Fruit fly (Drosophila melanogaster) whole organism, embryonic: ENCODE data around the gene mei-P26.

Experiments used
- Atf-2 ChIP-seq: fragments of 200-800 bp; sonication (Bioruptor generic); optimal IDR thresholded peaks from 2 replicates; lab custom pipeline; 2016; ENCODE audit warnings: missing biosample characterization, missing genetic modification characterization
- Atf6 ChIP-seq: fragments of 200-800 bp; sonication (Bioruptor generic); IDR thresholded peaks from 2 replicates; pipeline ENCODE4 v1.3.6; 2022; ENCODE audit warnings: missing biosample characterization, missing genetic modification characterization
- CG11504 ChIP-seq: fragments of 200-800 bp; sonication (Bioruptor generic); optimal IDR thresholded peaks from 3 replicates; lab custom pipeline; 2019; ENCODE audit warnings: missing biosample characterization, mild to moderate bottlenecking, missing genetic modification characterization, moderate library complexity
- CG11695 ChIP-seq: fragments of 200-800 bp; sonication (Bioruptor generic); IDR thresholded peaks from 3 replicates; pipeline ENCODE4 v1.3.6; 2022; ENCODE audit warnings: missing biosample characterization, missing genetic modification characterization
- CG12071 ChIP-seq: fragments of 200-800 bp; sonication (Bioruptor generic); optimal IDR thresholded peaks from 3 replicates; lab custom pipeline; 2018; ENCODE audit warnings: missing biosample characterization, mild to moderate bottlenecking, missing genetic modification characterization
- CG13287 ChIP-seq: fragments of 200-800 bp; sonication (Bioruptor generic); IDR thresholded peaks from 2 replicates; pipeline ENCODE4 v1.3.6; 2022; ENCODE audit warnings: missing biosample characterization, missing genetic modification characterization; ENCODE audit not compliant: partially characterized antibody
- CG1529 ChIP-seq: fragments of 200-800 bp; sonication (Bioruptor generic); optimal IDR thresholded peaks from 3 replicates; lab custom pipeline; 2018; ENCODE audit warnings: missing biosample characterization, missing genetic modification characterization
- CG15601 ChIP-seq: fragments of 200-800 bp; sonication (Bioruptor generic); optimal IDR thresholded peaks from 3 replicates; lab custom pipeline; 2019; ENCODE audit warnings: missing biosample characterization, mild to moderate bottlenecking, missing genetic modification characterization, moderate library complexity
- CG16863 ChIP-seq: fragments of 200-800 bp; sonication (Bioruptor generic); optimal IDR thresholded peaks from 3 replicates; lab custom pipeline; 2016; ENCODE audit warnings: missing biosample characterization, missing genetic modification characterization
- CG17361 ChIP-seq: fragments of 200-800 bp; sonication (Bioruptor generic); IDR thresholded peaks from 3 replicates; pipeline ENCODE4 v1.3.6; 2022; ENCODE audit warnings: missing biosample characterization, missing genetic modification characterization
- CG17912 ChIP-seq: fragments of 200-800 bp; sonication (Bioruptor generic); optimal IDR thresholded peaks from 2 replicates; lab custom pipeline; 2018; ENCODE audit warnings: missing biosample characterization, mild to moderate bottlenecking, missing genetic modification characterization
- CG1792 ChIP-seq: fragments of 200-800 bp; sonication (Bioruptor generic); optimal IDR thresholded peaks from 2 replicates; lab custom pipeline; 2016; ENCODE audit warnings: missing biosample characterization, missing genetic modification characterization
- CG1832 ChIP-seq: fragments of 200-800 bp; sonication (Bioruptor generic); optimal IDR thresholded peaks from 2 replicates; lab custom pipeline; 2017; ENCODE audit warnings: missing biosample characterization, mild to moderate bottlenecking, missing genetic modification characterization, inconsistent platforms
- CG31224 ChIP-seq: fragments of 200-800 bp; sonication (Bioruptor generic); IDR thresholded peaks from 2 replicates; pipeline ENCODE4 v1.3.6; 2022; ENCODE audit warnings: missing biosample characterization, missing genetic modification characterization
- CG3281 ChIP-seq: fragments of 200-800 bp; sonication (Bioruptor generic); optimal IDR thresholded peaks from 3 replicates; lab custom pipeline; 2017; ENCODE audit warnings: missing biosample characterization, mild to moderate bottlenecking, missing genetic modification characterization
- D ChIP-seq, 2 experiments: fragments of 200-800 bp in 1 of 2; fragments of >200 bp in 1 of 2; sonication (Bioruptor generic) in 1 of 2; optimal IDR thresholded peaks; 2 replicates in 1 of 2; 3 replicates in 1 of 2; lab custom pipeline; 2017; ENCODE audit warnings: mild to moderate bottlenecking in 1 of 2, missing biosample characterization in 1 of 2, missing genetic modification characterization in 1 of 2, missing genetic modification reagents in 1 of 2
- Dek ChIP-seq: fragments of 200-800 bp; sonication (Bioruptor generic); optimal IDR thresholded peaks from 3 replicates; lab custom pipeline; 2019; ENCODE audit warnings: missing biosample characterization, mild to moderate bottlenecking, missing genetic modification characterization, moderate library complexity
- Eip74EF ChIP-seq, 2 experiments: fragments of 200-800 bp in 1 of 2; fragments of >200 bp in 1 of 2; sonication (Bioruptor generic) in 1 of 2; optimal IDR thresholded peaks; 2 replicates each; lab custom pipeline; 2017 to 2019; ENCODE audit warnings: missing biosample characterization in 2 of 2, missing genetic modification characterization in 2 of 2, mild to moderate bottlenecking in 1 of 2, moderate library complexity in 1 of 2
- Elba2 ChIP-seq: fragments of 200-800 bp; sonication (Bioruptor generic); optimal IDR thresholded peaks from 3 replicates; lab custom pipeline; 2016; ENCODE audit warnings: missing biosample characterization, missing genetic modification characterization
- Gug ChIP-seq: fragments of 200-800 bp; sonication (Bioruptor generic); IDR thresholded peaks from 4 replicates; pipeline ENCODE4 v1.3.6; 2022; ENCODE audit warnings: missing biosample characterization, missing genetic modification characterization
- HmgD ChIP-seq: fragments of 200-800 bp; sonication (Bioruptor generic); optimal IDR thresholded peaks from 3 replicates; lab custom pipeline; 2016; ENCODE audit warnings: missing biosample characterization, missing genetic modification characterization
- HmgZ ChIP-seq: fragments of 200-800 bp; sonication (Bioruptor generic); optimal IDR thresholded peaks from 2 replicates; lab custom pipeline; 2018; ENCODE audit warnings: missing biosample characterization, mild to moderate bottlenecking, missing genetic modification characterization
- Hr78 ChIP-seq, 2 experiments: fragments of 200-800 bp in 1 of 2; fragments of >200 bp in 1 of 2; sonication (Bioruptor generic) in 1 of 2; optimal IDR thresholded peaks; 2 replicates each; lab custom pipeline; 2017 to 2019; ENCODE audit warnings: missing biosample characterization in 2 of 2, missing genetic modification characterization in 2 of 2, mild to moderate bottlenecking in 1 of 2, moderate library complexity in 1 of 2
- MTF-1 ChIP-seq: fragments of 200-800 bp; sonication (Bioruptor generic); optimal IDR thresholded peaks from 2 replicates; lab custom pipeline; 2018; ENCODE audit warnings: missing biosample characterization, mild to moderate bottlenecking, missing genetic modification characterization, borderline replicate concordance
- Nf-YC ChIP-seq: fragments of 200-800 bp; optimal IDR thresholded peaks from 3 replicates; lab custom pipeline; 2019; ENCODE audit warnings: missing biosample characterization, mild to moderate bottlenecking, missing genetic modification characterization, moderate library complexity
- Optix ChIP-seq: fragments of 200-800 bp; sonication (Bioruptor generic); IDR thresholded peaks from 3 replicates; pipeline ENCODE4 v1.3.6; 2022; ENCODE audit warnings: missing biosample characterization, missing genetic modification characterization
- PHDP ChIP-seq: fragments of 200-800 bp; sonication (Bioruptor generic); optimal IDR thresholded peaks from 3 replicates; lab custom pipeline; 2018; ENCODE audit warnings: missing biosample characterization, mild to moderate bottlenecking, missing genetic modification characterization, moderate library complexity
- Side ChIP-seq: fragments of 200-800 bp; sonication (Bioruptor generic); optimal IDR thresholded peaks from 2 replicates; lab custom pipeline; 2016; ENCODE audit warnings: missing biosample characterization, missing genetic modification characterization
- Sin3A ChIP-seq: fragments of >200 bp; optimal IDR thresholded peaks from 2 replicates; lab custom pipeline; 2018
- aop ChIP-seq: fragments of 200-800 bp; sonication (Bioruptor generic); IDR thresholded peaks from 2 replicates; pipeline ENCODE4 v1.3.6; 2022; ENCODE audit warnings: missing biosample characterization, missing genetic modification characterization
- cato ChIP-seq: fragments of 200-800 bp; sonication (Bioruptor generic); optimal IDR thresholded peaks from 2 replicates; lab custom pipeline; 2016; ENCODE audit warnings: missing biosample characterization, missing genetic modification characterization, borderline replicate concordance
- dmrt11E ChIP-seq: fragments of 200-800 bp; sonication (Bioruptor generic); optimal IDR thresholded peaks from 3 replicates; lab custom pipeline; 2018; ENCODE audit warnings: missing biosample characterization, mild to moderate bottlenecking, missing genetic modification characterization, moderate library complexity
- fd96Cb ChIP-seq: fragments of 200-800 bp; sonication (Bioruptor generic); optimal IDR thresholded peaks from 2 replicates; lab custom pipeline; 2018; ENCODE audit warnings: missing biosample characterization, mild to moderate bottlenecking, missing genetic modification characterization, moderate library complexity
- ftz-f1 ChIP-seq: fragments of 200-800 bp; sonication (Bioruptor generic); optimal IDR thresholded peaks from 2 replicates; lab custom pipeline; 2016; ENCODE audit warnings: missing biosample characterization, missing genetic modification characterization
- insv ChIP-seq, 2 experiments: fragments of 200-800 bp; sonication (Bioruptor generic); optimal IDR thresholded peaks; 3 replicates each; lab custom pipeline; 2016 to 2018; ENCODE audit warnings: missing biosample characterization in 2 of 2, missing genetic modification characterization in 2 of 2
- jumu ChIP-seq: fragments of 200-800 bp; sonication (Bioruptor generic); optimal IDR thresholded peaks from 3 replicates; lab custom pipeline; 2016; ENCODE audit warnings: missing biosample characterization, missing genetic modification characterization
- kay ChIP-seq: fragments of 200-800 bp; sonication (Bioruptor generic); optimal IDR thresholded peaks from 2 replicates; lab custom pipeline; 2016; ENCODE audit warnings: missing biosample characterization, missing genetic modification characterization
- lilli ChIP-seq: fragments of 200-800 bp; sonication (Bioruptor generic); optimal IDR thresholded peaks from 3 replicates; lab custom pipeline; 2016; ENCODE audit warnings: missing biosample characterization, missing genetic modification characterization
- nom ChIP-seq: fragments of 200-800 bp; sonication (Bioruptor generic); optimal IDR thresholded peaks from 2 replicates; lab custom pipeline; 2017; ENCODE audit warnings: missing biosample characterization, missing genetic modification characterization, mild to moderate bottlenecking, moderate library complexity, missing genetic modification reagents
- pita ChIP-seq: fragments of 200-800 bp; sonication (Bioruptor generic); optimal IDR thresholded peaks from 2 replicates; lab custom pipeline; 2017; ENCODE audit warnings: missing biosample characterization, mild to moderate bottlenecking, missing genetic modification characterization
- rib ChIP-seq: fragments of 200-800 bp; sonication (Bioruptor generic); IDR thresholded peaks from 2 replicates; pipeline ENCODE4 v1.3.6; 2022; ENCODE audit warnings: missing biosample characterization, missing genetic modification characterization
- ro ChIP-seq: fragments of 200-800 bp; sonication (Bioruptor generic); IDR thresholded peaks from 2 replicates; pipeline ENCODE4 v1.3.6; 2022; ENCODE audit warnings: missing biosample characterization, missing genetic modification characterization
- salm ChIP-seq: fragments of 200-800 bp; sonication (Bioruptor generic); optimal IDR thresholded peaks from 2 replicates; lab custom pipeline; 2018; ENCODE audit warnings: missing biosample characterization, mild to moderate bottlenecking, missing genetic modification characterization
- shn ChIP-seq: fragments of 200-800 bp; sonication (Bioruptor generic); optimal IDR thresholded peaks from 3 replicates; lab custom pipeline; 2016; ENCODE audit warnings: missing biosample characterization, missing genetic modification characterization
- sna ChIP-seq: fragments of 200-800 bp; sonication (Bioruptor generic); IDR thresholded peaks from 2 replicates; pipeline ENCODE4 v1.3.6; 2022; ENCODE audit warnings: missing biosample characterization, missing genetic modification characterization; ENCODE audit not compliant: partially characterized antibody
- ssp ChIP-seq: fragments of 200-800 bp; sonication (Bioruptor generic); IDR thresholded peaks from 2 replicates; pipeline ENCODE4 v1.3.6; 2022; ENCODE audit warnings: missing biosample characterization, missing genetic modification characterization
- stwl ChIP-seq: fragments of 200-800 bp; sonication (Bioruptor generic); optimal IDR thresholded peaks from 3 replicates; lab custom pipeline; 2018; ENCODE audit warnings: missing biosample characterization, mild to moderate bottlenecking, missing genetic modification characterization, moderate library complexity
- tll ChIP-seq, 2 experiments: fragments of 200-800 bp in 1 of 2; fragments of >200 bp in 1 of 2; sonication (Bioruptor generic) in 1 of 2; optimal IDR thresholded peaks; 2 replicates each; lab custom pipeline; 2017 to 2019; ENCODE audit warnings: missing biosample characterization in 2 of 2, missing genetic modification characterization in 2 of 2, mild to moderate bottlenecking in 1 of 2, moderate library complexity in 1 of 2
- zen2 ChIP-seq: fragments of 200-800 bp; sonication (Bioruptor generic); IDR thresholded peaks from 3 replicates; pipeline ENCODE4 v1.3.6; 2022; ENCODE audit warnings: missing biosample characterization, missing genetic modification characterization; ENCODE audit not compliant: partially characterized antibody

The mei-P26 gene

DNA sequence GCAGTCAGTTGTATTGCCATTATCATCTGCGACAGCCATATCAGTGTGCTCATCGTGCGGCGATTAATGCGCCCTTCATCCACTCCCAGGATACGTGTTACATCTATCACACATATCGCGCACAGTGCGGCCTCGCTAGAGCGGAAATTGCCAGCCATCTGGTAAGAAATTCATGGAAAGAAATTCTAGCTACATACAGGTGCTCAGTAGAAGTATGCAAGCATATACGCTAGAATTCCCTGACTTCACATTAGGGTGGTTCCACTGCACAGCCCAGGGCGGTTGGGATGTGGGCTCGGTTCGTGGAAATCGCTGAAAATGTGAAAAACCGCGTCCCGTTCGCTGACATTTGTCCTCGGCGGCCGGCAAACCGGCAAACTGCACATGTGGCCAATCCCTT lies 21.8 kb upstream of the mei-P26 start (continued):
- TF ChIP-seq insv (GFP tag; optimal IDR thresholded peaks at IDR 0.05; lab: Kevin White, UChicago) = peak in 1 of 2 experiments; percentile 21
- no peak for TF ChIP-seq CG1832 (GFP tag; lab: Kevin White, UChicago)
- TF ChIP-seq Eip74EF (GFP tag; optimal IDR thresholded peaks at IDR 0.05; lab: Kevin White, UChicago) = no peak
- TF ChIP-seq Sin3A (lab: Kevin White, UChicago) = no peak
- peak; percentile 76 for TF ChIP-seq fd96Cb (tag; lab: Kevin White, UChicago)
- TF ChIP-seq aop (GFP tag; lab: Robert Waterston, UW) = 0 out of 2 replicates have a peak, but pooled peaks have one; percentile 65
- peak; percentile 91 for TF ChIP-seq Gug
- TF ChIP-seq jumu (GFP tag; lab: Kevin White, UChicago) = peak; percentile 65
- no peak for TF ChIP-seq pita
- TF ChIP-seq CG17912 (GFP tag; lab: Kevin White, UChicago) = peak; percentile 22
- TF ChIP-seq Dek (tag; lab: Kevin White, UChicago) = peak; percentile 26
- peak; percentile 53 for TF ChIP-seq PHDP (tag; lab: Kevin White, UChicago)
- TF ChIP-seq Optix (GFP tag; lab: Robert Waterston, UW) = peak; percentile 87
- TF ChIP-seq zen2 (GFP tag; lab: Robert Waterston, UW) = no peak
- TF ChIP-seq salm (tag; lab: Kevin White, UChicago) = peak; percentile 18
- TF ChIP-seq kay (GFP tag; lab: Kevin White, UChicago) = peak; percentile 21
- peak; percentile 68 for TF ChIP-seq Atf-2 (GFP tag; lab: Kevin White, UChicago)
- TF ChIP-seq sna (GFP tag; lab: Robert Waterston, UW) = no peak
- TF ChIP-seq stwl (tag; lab: Kevin White, UChicago) = peak; percentile 6
- peak; percentile 55 for TF ChIP-seq CG15601
- TF ChIP-seq Hr78 (GFP tag; optimal IDR thresholded peaks at IDR 0.05; lab: Kevin White, UChicago) = no peak
- peak; percentile 68 for TF ChIP-seq Atf6 (GFP tag; lab: Robert Waterston, UW)
- TF ChIP-seq ro (GFP tag; lab: Robert Waterston, UW) = peak; percentile 80
- no peak for TF ChIP-seq CG13287 (GFP tag; lab: Robert Waterston, UW)
- peak; percentile 63 for TF ChIP-seq CG1792 (GFP tag; lab: Kevin White, UChicago)
- TF ChIP-seq HmgD = no peak
- TF ChIP-seq CG12071 (GFP tag; lab: Kevin White, UChicago) = peak; percentile 64
- TF ChIP-seq ssp (GFP tag; lab: Robert Waterston, UW) = peak; percentile 77
- no peak for TF ChIP-seq ftz-f1 (GFP tag; lab: Kevin White, UChicago)
- TF ChIP-seq Nf-YC (tag; lab: Kevin White, UChicago) = peak; percentile 47
- peak; percentile 62; the same call in 1 of the 2 replicates for TF ChIP-seq CG31224 (GFP tag; lab: Robert Waterston, UW)
- peak; percentile 67; the same call in 1 of the 3 replicates for TF ChIP-seq CG11695 (GFP tag; lab: Robert Waterston, UW)
- peak; percentile 3 for TF ChIP-seq MTF-1 (GFP tag; lab: Kevin White, UChicago)
- TF ChIP-seq Side (GFP tag; lab: Kevin White, UChicago) = peak; percentile 39
- TF ChIP-seq CG1529 (GFP tag; lab: Kevin White, UChicago) = peak; percentile 45
- no peak for TF ChIP-seq tll (GFP tag; optimal IDR thresholded peaks at IDR 0.05; lab: Kevin White, UChicago)
- TF ChIP-seq CG3281 (GFP tag; lab: Kevin White, UChicago) = peak; percentile 62
- TF ChIP-seq cato = no peak
- TF ChIP-seq Elba2 = no peak
- TF ChIP-seq CG16863 (GFP tag; lab: Kevin White, UChicago) = peak; percentile 73
- peak; percentile 77 for TF ChIP-seq CG17361 (GFP tag; lab: Robert Waterston, UW)
- TF ChIP-seq nom (GFP tag; lab: Kevin White, UChicago) = peak; percentile 79
- no peak for TF ChIP-seq rib (GFP tag; lab: Robert Waterston, UW)
- TF ChIP-seq lilli (GFP tag; lab: Kevin White, UChicago) = peak; percentile 68
- TF ChIP-seq D (optimal IDR thresholded peaks at IDR 0.05; lab: Kevin White, UChicago) = no peak
- TF ChIP-seq D (GFP tag; optimal IDR thresholded peaks at IDR 0.05; lab: Kevin White, UChicago) = peak; percentile 70
- no peak for TF ChIP-seq CG11504
- peak; percentile 34 for TF ChIP-seq HmgZ (tag; lab: Kevin White, UChicago)
- peak; percentile 43 for TF ChIP-seq shn
- peak; percentile 79 for TF ChIP-seq dmrt11E (tag; lab: Kevin White, UChicago)
